Fruit fly (Drosophila melanogaster): Measurements from ENCODE around the gene CG5793.

CG5793 gene

dm6 chr3R:21163318-21163828 lies 36.0 kb downstream of the CG5793 start, which contains the start of gene CG5810:
Gene CG5810 (plus strand): TSS chr3R:21163778.
- no peak for TF ChIP-seq CG7368 (GFP tag; optimal IDR thresholded peaks at IDR 0.05)
- peak; percentile 77 for TF ChIP-seq vri (GFP tag; optimal IDR thresholded peaks at IDR 0.05)
- TF ChIP-seq fkh (GFP tag; optimal IDR thresholded peaks at IDR 0.05): peak; percentile 59

dm6 chr3R:21168105-21168504 lies 40.7 kb downstream of the CG5793 start, which contains the start of gene Snmp1:
Gene Snmp1 (minus strand): TSS chr3R:21168205.
- TF ChIP-seq fd85E (GFP tag; optimal IDR thresholded peaks at IDR 0.05) (no peak), CG9139 (GFP tag; optimal IDR thresholded peaks at IDR 0.05) (no peak), Eip75B (GFP tag; optimal IDR thresholded peaks at IDR 0.05) (no peak), Gug (GFP tag; IDR thresholded peaks at IDR 0.05) (no peak), salr (GFP tag; optimal IDR thresholded peaks at IDR 0.05) (no peak)

- peak; percentile 63; the same call in 2 of the 3 replicates for TF ChIP-seq eg (GFP tag; IDR thresholded peaks at IDR 0.05)
- no peak for TF ChIP-seq CG10669 (GFP tag; optimal IDR thresholded peaks at IDR 0.05)
Observed at dm6 chr3R:21169525-21170149, 42.3 kb downstream of the CG5793 start.

- TF ChIP-seq fkh (GFP tag; optimal IDR thresholded peaks at IDR 0.05): peak; percentile 74
- TF ChIP-seq OdsH (GFP tag; optimal IDR thresholded peaks at IDR 0.05): peak; percentile 1
- peak; percentile 13 for TF ChIP-seq CG8632 (GFP tag; optimal IDR thresholded peaks at IDR 0.05)
- peak; percentile 49 for TF ChIP-seq Eip78C (GFP tag)
- TF ChIP-seq CG15336 (GFP tag; IDR thresholded peaks at IDR 0.05): 0 out of 2 replicates have a peak, but pooled peaks have one; percentile 15
- no peak for TF ChIP-seq cyc (GFP tag; optimal IDR thresholded peaks at IDR 0.05)
- TF ChIP-seq CG10631 (GFP tag; optimal IDR thresholded peaks at IDR 0.05): peak; percentile 12
- peak; percentile 8 for TF ChIP-seq spab (GFP tag; optimal IDR thresholded peaks at IDR 0.05)
- no peak for TF ChIP-seq CG10669 (GFP tag; optimal IDR thresholded peaks at IDR 0.05)
Observed at dm6 chr3R:21176663-21177145, 49.3 kb downstream of the CG5793 start.

Data from whole organism, prepupa.